Fruit fly (Drosophila melanogaster) whole organism: Measurements from ENCODE around the gene Pka-C1.

Experiments used
- CG8478 ChIP-seq: fragments of >200 bp; optimal IDR thresholded peaks from 2 replicates; lab custom pipeline; 2018; ENCODE audit warnings: inconsistent platforms
- Dll ChIP-seq: fragments of >200 bp; optimal IDR thresholded peaks from 2 replicates; lab custom pipeline; 2017
- EcR ChIP-seq, 2 experiments: fragments of >200 bp; optimal IDR thresholded peaks; 2 replicates each; lab custom pipeline; 2017; ENCODE audit warnings: missing biosample characterization in 2 of 2, missing genetic modification characterization in 2 of 2, missing genetic modification reagents in 2 of 2
- pan ChIP-seq: fragments of >200 bp; optimal IDR thresholded peaks from 2 replicates; lab custom pipeline; 2017
- psq ChIP-seq: fragments of >200 bp; optimal IDR thresholded peaks from 2 replicates; lab custom pipeline; 2017
- usp ChIP-seq: fragments of >200 bp; optimal IDR thresholded peaks from 2 replicates; lab custom pipeline; 2017; ENCODE audit warnings: missing biosample characterization, missing genetic modification characterization, mixed read lengths

dm6 chr2L:9698092-9698922 lies 790 bp downstream of the Pka-C1 start:
- TF ChIP-seq CG8478 (lab: Kevin White, UChicago) = peak; percentile 60
- no peak for TF ChIP-seq EcR (GFP tag; optimal IDR thresholded peaks at IDR 0.05; lab: Kevin White, UChicago)
- no peak for TF ChIP-seq psq (lab: Kevin White, UChicago)
- TF ChIP-seq Dll (lab: Kevin White, UChicago) = no peak
- TF ChIP-seq pan = no peak
- TF ChIP-seq usp (GFP tag; lab: Kevin White, UChicago) = no peak
